Worm (Caenorhabditis elegans) whole organism, late embryonic: ENCODE measurements around the gene str-60.
A peak's percentile ranks its signal among the peaks of the same experiment; 100 is the strongest.

Source experiments
- C38D4.7 ChIP-seq: fragments of 200-800 bp; sonication (Bioruptor generic); optimal IDR thresholded peaks from 2 replicates; lab custom pipeline; 2018; ENCODE audit warnings: mild to moderate bottlenecking, missing genetic modification characterization, moderate library complexity, missing compliant biosample characterization
- T23F11.4 ChIP-seq: fragments of 200-800 bp; sonication (Bioruptor generic); optimal IDR thresholded peaks from 2 replicates; lab custom pipeline; 2018; ENCODE audit warnings: mild to moderate bottlenecking, missing genetic modification characterization, missing compliant biosample characterization
- ama-1 ChIP-seq: fragments of 150-350 bp; optimal IDR thresholded peaks from 2 replicates; lab custom pipeline; 2014
- ceh-19 ChIP-seq: fragments of 200-800 bp; sonication (Bioruptor generic); optimal IDR thresholded peaks from 2 replicates; lab custom pipeline; 2018; ENCODE audit warnings: mild to moderate bottlenecking, missing genetic modification characterization, missing compliant biosample characterization
- ceh-24 ChIP-seq: sonication (generic microtip); optimal IDR thresholded peaks from 2 replicates; lab custom pipeline; 2016; ENCODE audit warnings: mild to moderate bottlenecking, missing genetic modification characterization, missing compliant biosample characterization
- ceh-30 ChIP-seq: fragments of 150-350 bp; optimal IDR thresholded peaks from 2 replicates; lab custom pipeline; 2014; ENCODE audit warnings: missing biosample characterization, missing genetic modification characterization
- ceh-48 ChIP-seq: sonication (generic microtip); optimal IDR thresholded peaks from 2 replicates; lab custom pipeline; 2016; ENCODE audit warnings: missing genetic modification characterization, inconsistent platforms, missing compliant biosample characterization
- dmd-4 ChIP-seq: sonication (generic microtip); optimal IDR thresholded peaks from 2 replicates; lab custom pipeline; 2016; ENCODE audit warnings: borderline replicate concordance, missing genetic modification characterization, missing compliant biosample characterization
- elt-2 ChIP-seq: sonication (generic microtip); optimal IDR thresholded peaks from 2 replicates; lab custom pipeline; 2016; ENCODE audit warnings: missing genetic modification reagents, missing genetic modification characterization, missing compliant biosample characterization
- elt-4 ChIP-seq: sonication (generic microtip); optimal IDR thresholded peaks from 2 replicates; lab custom pipeline; 2016; ENCODE audit warnings: missing genetic modification characterization, missing compliant biosample characterization
- eyg-1 ChIP-seq: sonication (generic microtip); optimal IDR thresholded peaks from 2 replicates; lab custom pipeline; 2016; ENCODE audit warnings: missing genotype, missing genetic modification characterization, missing compliant biosample characterization
- fax-1 ChIP-seq: sonication (generic microtip); optimal IDR thresholded peaks from 2 replicates; lab custom pipeline; 2016; ENCODE audit warnings: missing genotype, missing genetic modification characterization, missing compliant biosample characterization
- gmeb-2 ChIP-seq: sonication (generic microtip); optimal IDR thresholded peaks from 2 replicates; lab custom pipeline; 2016; ENCODE audit warnings: missing genetic modification characterization, inconsistent platforms, missing compliant biosample characterization
- hlh-13 ChIP-seq: fragments of 200-800 bp; sonication (Bioruptor generic); optimal IDR thresholded peaks from 2 replicates; lab custom pipeline; 2018; ENCODE audit warnings: mild to moderate bottlenecking, missing genetic modification characterization, missing compliant biosample characterization
- hlh-15 ChIP-seq: sonication (generic microtip); optimal IDR thresholded peaks from 2 replicates; lab custom pipeline; 2016; ENCODE audit warnings: missing genetic modification characterization, missing compliant biosample characterization
- hlh-30 ChIP-seq: sonication (generic microtip); optimal IDR thresholded peaks from 2 replicates; lab custom pipeline; 2017; ENCODE audit warnings: antibody characterized with exemption, missing genetic modification characterization, missing compliant biosample characterization; ENCODE audit not compliant: insufficient read depth
- hlh-8 ChIP-seq: sonication (generic microtip); optimal IDR thresholded peaks from 2 replicates; lab custom pipeline; 2016; ENCODE audit warnings: missing genotype, missing genetic modification characterization, missing compliant biosample characterization
- lim-6 ChIP-seq: sonication (generic microtip); optimal IDR thresholded peaks from 2 replicates; lab custom pipeline; 2016; ENCODE audit warnings: missing genetic modification characterization, missing compliant biosample characterization
- lin-11 ChIP-seq: fragments of 200-800 bp; sonication (Bioruptor generic); optimal IDR thresholded peaks from 2 replicates; lab custom pipeline; 2018; ENCODE audit warnings: mild to moderate bottlenecking, missing genetic modification characterization, missing compliant biosample characterization
- mec-3 ChIP-seq: sonication (generic microtip); optimal IDR thresholded peaks from 2 replicates; lab custom pipeline; 2016; ENCODE audit warnings: borderline replicate concordance, missing genetic modification characterization, missing compliant biosample characterization
- nhr-232 ChIP-seq: sonication (generic microtip); optimal IDR thresholded peaks from 2 replicates; lab custom pipeline; 2016; ENCODE audit warnings: missing genetic modification characterization, missing compliant biosample characterization
- npax-4 ChIP-seq: sonication (generic microtip); optimal IDR thresholded peaks from 2 replicates; lab custom pipeline; 2016; ENCODE audit warnings: missing genetic modification characterization, missing compliant biosample characterization
- odd-2 ChIP-seq: sonication (generic microtip); optimal IDR thresholded peaks from 2 replicates; lab custom pipeline; 2017; ENCODE audit warnings: antibody characterized with exemption, mild to moderate bottlenecking, missing genetic modification characterization, missing compliant biosample characterization
- pag-3 ChIP-seq: sonication (generic microtip); optimal IDR thresholded peaks from 2 replicates; lab custom pipeline; 2016; ENCODE audit warnings: missing compliant biosample characterization, missing genetic modification characterization, borderline replicate concordance
- pat-9 ChIP-seq: fragments of 200-800 bp; sonication (Bioruptor generic); optimal IDR thresholded peaks from 2 replicates; lab custom pipeline; 2018; ENCODE audit warnings: mild to moderate bottlenecking, missing genetic modification characterization, moderate library complexity, missing compliant biosample characterization
- pha-2 ChIP-seq: sonication (generic microtip); optimal IDR thresholded peaks from 2 replicates; lab custom pipeline; 2017; ENCODE audit warnings: mild to moderate bottlenecking, missing genetic modification characterization, missing compliant biosample characterization
- rnt-1 ChIP-seq: sonication (generic microtip); optimal IDR thresholded peaks from 2 replicates; lab custom pipeline; 2016; ENCODE audit warnings: missing genetic modification characterization, missing compliant biosample characterization
- sdc-2 ChIP-seq: sonication (generic microtip); optimal IDR thresholded peaks from 2 replicates; lab custom pipeline; 2016; ENCODE audit warnings: missing genotype, missing genetic modification characterization, missing compliant biosample characterization
- sox-2 ChIP-seq: fragments of 200-800 bp; sonication (Bioruptor generic); IDR thresholded peaks from 2 replicates; pipeline ENCODE4 v1.3.6; 2022; ENCODE audit warnings: missing genetic modification reagents, missing genetic modification characterization, missing compliant biosample characterization
- syd-9 ChIP-seq: sonication (generic microtip); optimal IDR thresholded peaks from 2 replicates; lab custom pipeline; 2016; ENCODE audit warnings: mild to moderate bottlenecking, missing genetic modification characterization, moderate library complexity, missing compliant biosample characterization
- tbx-7 ChIP-seq: sonication (generic microtip); optimal IDR thresholded peaks from 2 replicates; lab custom pipeline; 2016; ENCODE audit warnings: missing genotype, missing genetic modification characterization, missing compliant biosample characterization
- ttx-3 ChIP-seq: sonication (generic microtip); optimal IDR thresholded peaks from 2 replicates; lab custom pipeline; 2016; ENCODE audit warnings: missing genetic modification reagents, missing genetic modification characterization, missing compliant biosample characterization
- unc-55 ChIP-seq: sonication (generic microtip); optimal IDR thresholded peaks from 2 replicates; lab custom pipeline; 2017; ENCODE audit warnings: missing biosample characterization, missing genetic modification reagents, missing genetic modification characterization
- zip-5 ChIP-seq: sonication (generic microtip); optimal IDR thresholded peaks from 2 replicates; lab custom pipeline; 2016; ENCODE audit warnings: missing genetic modification characterization, missing compliant biosample characterization
- ztf-16 ChIP-seq: sonication (generic microtip); optimal IDR thresholded peaks from 2 replicates; lab custom pipeline; 2017; ENCODE audit warnings: missing genetic modification characterization, missing compliant biosample characterization

str-60 gene

ce11 chrV:15879508-15879907 is 18.3 kb upstream of the str-60 start, which contains the start of gene nhr-84:
Gene nhr-84 (minus strand): TSS chrV:15879608.
- TF ChIP-seq pha-2 (tag; lab: Kevin White, UChicago) (no peak), fax-1 (tag; lab: Kevin White, UChicago) (no peak), C38D4.7 (no peak), syd-9 (tag; lab: Kevin White, UChicago) (no peak), pat-9 (tag; lab: Kevin White, UChicago) (no peak), pag-3 (tag; lab: Kevin White, UChicago) (no peak), eyg-1 (no peak), zip-5 (tag; lab: Kevin White, UChicago) (no peak), rnt-1 (tag; lab: Kevin White, UChicago) (no peak), ama-1 (lab: Kevin White, UChicago) (no peak), sox-2 (no peak), odd-2 (tag; lab: Kevin White, UChicago) (no peak), dmd-4 (tag; lab: Kevin White, UChicago) (no peak), sdc-2 (tag; lab: Kevin White, UChicago) (no peak), ttx-3 (tag; lab: Kevin White, UChicago) (no peak), hlh-13 (GFP tag; lab: Kevin White, UChicago) (no peak), lin-11 (no peak), ceh-48 (tag; lab: Kevin White, UChicago) (no peak), npax-4 (tag; lab: Kevin White, UChicago) (no peak), gmeb-2 (tag; lab: Kevin White, UChicago) (no peak)

DNA sequence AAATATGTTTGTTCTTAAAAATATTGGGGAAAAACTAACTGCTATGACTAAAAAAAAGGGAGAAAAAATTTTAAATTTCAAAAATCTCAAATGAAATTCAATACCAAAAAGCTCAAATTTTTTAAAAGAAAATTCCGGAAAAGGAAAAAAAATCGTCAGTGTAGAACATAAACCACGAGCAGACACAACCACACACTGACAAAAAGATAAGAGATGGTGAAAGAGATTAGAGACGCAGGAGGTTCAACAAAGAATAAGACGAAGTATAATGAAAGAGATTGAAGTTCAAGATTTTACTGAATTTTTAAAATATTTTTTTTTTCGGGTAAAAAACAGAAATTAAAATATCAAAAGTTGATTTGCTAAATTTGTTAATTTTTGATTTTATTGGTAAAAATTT is 17.8 kb upstream of the str-60 start:
- TF ChIP-seq hlh-8 (tag; lab: Kevin White, UChicago): no peak

ce11 chrV:15880705-15881104 is 17.1 kb upstream of the str-60 start:
- TF ChIP-seq elt-2 (tag; lab: Kevin White, UChicago) (peak; percentile 32), ceh-19 (GFP tag; lab: Kevin White, UChicago) (no peak)
- TF ChIP-seq, all 69 proteins: peak for 1

- TF ChIP-seq ceh-30 (tag; lab: Kevin White, UChicago): no peak
- no peak for TF ChIP-seq lim-6 (tag; lab: Kevin White, UChicago)
- no peak for TF ChIP-seq elt-4 (tag; lab: Kevin White, UChicago)
- no peak for TF ChIP-seq ceh-24 (tag; lab: Kevin White, UChicago)
- TF ChIP-seq ztf-16 (tag; lab: Kevin White, UChicago): no peak
- no peak for TF ChIP-seq unc-55 (GFP tag; lab: Kevin White, UChicago)
- TF ChIP-seq mec-3: no peak
- no peak for TF ChIP-seq pag-3 (tag; lab: Kevin White, UChicago)
- no peak for TF ChIP-seq sox-2
- no peak for TF ChIP-seq hlh-15 (tag; lab: Kevin White, UChicago)
These were observed 13.1 kb upstream of the str-60 start, which contains the start of gene oac-42 for ce11 chrV:15884698-15885097. Gene oac-42 (minus strand): TSS chrV:15884798.

- TF ChIP-seq hlh-15 (tag; lab: Kevin White, UChicago): no peak
- no peak for TF ChIP-seq pat-9 (tag; lab: Kevin White, UChicago)
- no peak for TF ChIP-seq nhr-232 (tag; lab: Kevin White, UChicago)
- no peak for TF ChIP-seq tbx-7 (tag; lab: Kevin White, UChicago)
- no peak for TF ChIP-seq T23F11.4 (GFP tag; lab: Kevin White, UChicago)
- no peak for TF ChIP-seq npax-4 (tag; lab: Kevin White, UChicago)
- TF ChIP-seq hlh-30 (tag; lab: Kevin White, UChicago): no peak
These were observed 11.8 kb upstream of the str-60 start, which contains the start of gene T06C12.9 for ce11 chrV:15885967-15886366. Gene T06C12.9 (minus strand): TSS chrV:15886067.
